Worm (Caenorhabditis elegans) whole organism, L1 larva: Measurements from ENCODE around the gene hsp-60.

Source experiments
- nhr-12 ChIP-seq: sonication (generic microtip); optimal IDR thresholded peaks from 2 replicates; lab custom pipeline; 2017; ENCODE audit warnings: missing biosample characterization, missing genetic modification characterization
- nhr-76 ChIP-seq: sonication (generic microtip); optimal IDR thresholded peaks from 2 replicates; lab custom pipeline; 2017; ENCODE audit warnings: missing biosample characterization, missing genetic modification characterization

- no peak for TF ChIP-seq nhr-12 (tag; lab: Kevin White, UChicago)
- TF ChIP-seq nhr-76 (tag; lab: Kevin White, UChicago) = no peak
These were observed 15.8 kb upstream of the hsp-60 start for ce11 chrIII:1603776-1604175.
